Worm (Caenorhabditis elegans) whole organism, L1 larva: ENCODE results near the gene cyn-9.

Experiments used
- C04F5.9 ChIP-seq: sonication (generic microtip); optimal IDR thresholded peaks from 2 replicates; lab custom pipeline; 2016; ENCODE audit warnings: missing genetic modification characterization, missing compliant biosample characterization
- C16A3.4 ChIP-seq: fragments of 150-350 bp; optimal IDR thresholded peaks from 2 replicates; lab custom pipeline; 2014; ENCODE audit warnings: missing biosample characterization, missing genetic modification characterization
- C34B4.2 ChIP-seq: sonication (generic microtip); optimal IDR thresholded peaks from 2 replicates; lab custom pipeline; 2017; ENCODE audit warnings: mild to moderate bottlenecking, missing genetic modification characterization, missing compliant biosample characterization
- F16B12.6 ChIP-seq: fragments of 150-350 bp; optimal IDR thresholded peaks from 2 replicates; lab custom pipeline; 2014; ENCODE audit warnings: missing biosample characterization, missing genetic modification characterization
- Y116A8C.19 ChIP-seq: sonication (generic microtip); optimal IDR thresholded peaks from 2 replicates; lab custom pipeline; 2016; ENCODE audit warnings: missing compliant biosample characterization, missing genetic modification characterization, borderline replicate concordance
- aha-1 ChIP-seq: fragments of 150-350 bp; optimal IDR thresholded peaks from 2 replicates; lab custom pipeline; 2014; ENCODE audit warnings: missing biosample characterization, missing genetic modification characterization
- alr-1 ChIP-seq: fragments of 200-800 bp; sonication (Bioruptor generic); optimal IDR thresholded peaks from 2 replicates; lab custom pipeline; 2018; ENCODE audit warnings: borderline replicate concordance, mild to moderate bottlenecking, missing genetic modification characterization, missing compliant biosample characterization
- blmp-1 ChIP-seq: fragments of 150-350 bp; optimal IDR thresholded peaks from 2 replicates; lab custom pipeline; 2014; ENCODE audit warnings: missing biosample characterization, missing genetic modification characterization
- ceh-90 ChIP-seq: sonication (generic microtip); optimal IDR thresholded peaks from 2 replicates; lab custom pipeline; 2016; ENCODE audit warnings: missing genetic modification characterization, missing compliant biosample characterization
- ces-1 ChIP-seq: fragments of 150-350 bp; optimal IDR thresholded peaks from 2 replicates; lab custom pipeline; 2014; ENCODE audit warnings: missing biosample characterization, missing genetic modification reagents, missing genetic modification characterization
- dpl-1 ChIP-seq, 3 experiments: fragments of 150-350 bp in 2 of 3; sonication (generic microtip) in 1 of 3; optimal IDR thresholded peaks; 2 replicates each; lab custom pipeline; 2014 to 2017; ENCODE audit warnings: missing biosample characterization in 3 of 3, missing genetic modification characterization in 3 of 3, missing genetic modification reagents in 3 of 3
- dsc-1 ChIP-seq: sonication (generic microtip); optimal IDR thresholded peaks from 2 replicates; lab custom pipeline; 2016; ENCODE audit warnings: mild to moderate bottlenecking, missing genetic modification characterization, missing compliant biosample characterization
- efl-1 ChIP-seq, 4 experiments: fragments of 150-350 bp; optimal IDR thresholded peaks in 3 of 4; peaks in 1 of 4; 1 replicate in 1 of 4; 2 replicates in 3 of 4; lab custom pipeline; 2014; ENCODE audit warnings: missing biosample characterization in 2 of 4, missing genetic modification characterization in 2 of 4, missing genetic modification reagents in 2 of 4
- egl-13 ChIP-seq: sonication (generic microtip); optimal IDR thresholded peaks from 2 replicates; lab custom pipeline; 2016; ENCODE audit warnings: missing genotype, missing genetic modification reagents, missing genetic modification characterization, missing compliant biosample characterization
- egl-27 ChIP-seq, 2 experiments: fragments of 150-350 bp in 1 of 2; sonication (generic microtip); optimal IDR thresholded peaks; 3 replicates each; lab custom pipeline; 2017 to 2018; ENCODE audit warnings: missing biosample characterization in 2 of 2, missing genetic modification characterization in 2 of 2, missing genetic modification reagents in 2 of 2
- fos-1 ChIP-seq: fragments of 150-350 bp; optimal IDR thresholded peaks from 2 replicates; lab custom pipeline; 2014; ENCODE audit warnings: missing biosample characterization, missing genetic modification characterization
- hlh-17 ChIP-seq: fragments of 200-800 bp; sonication (Bioruptor generic); optimal IDR thresholded peaks from 2 replicates; lab custom pipeline; 2018; ENCODE audit warnings: missing genetic modification characterization, mild to moderate bottlenecking, missing compliant biosample characterization, moderate library complexity, borderline replicate concordance
- hlh-4 ChIP-seq: sonication (generic microtip); optimal IDR thresholded peaks from 2 replicates; lab custom pipeline; 2016; ENCODE audit warnings: mild to moderate bottlenecking, missing genetic modification characterization, missing compliant biosample characterization
- hpl-2 ChIP-seq: fragments of 150-350 bp; optimal IDR thresholded peaks from 2 replicates; lab custom pipeline; 2014; ENCODE audit warnings: missing biosample characterization, missing genetic modification reagents, missing genetic modification characterization
- jun-1 ChIP-seq: fragments of 150-350 bp; optimal IDR thresholded peaks from 2 replicates; lab custom pipeline; 2014; ENCODE audit warnings: missing biosample characterization, missing genetic modification reagents, missing genetic modification characterization
- lin-13 ChIP-seq: fragments of 150-350 bp; optimal IDR thresholded peaks from 2 replicates; lab custom pipeline; 2014; ENCODE audit warnings: missing biosample characterization, missing genetic modification reagents, missing genetic modification characterization
- lin-14 ChIP-seq: fragments of 200-800 bp; sonication (Bioruptor generic); optimal IDR thresholded peaks from 2 replicates; lab custom pipeline; 2018; ENCODE audit warnings: mild to moderate bottlenecking, missing genetic modification characterization, moderate library complexity, missing compliant biosample characterization
- lin-15B ChIP-seq: fragments of 150-350 bp; sonication (generic microtip); optimal IDR thresholded peaks from 3 replicates; lab custom pipeline; 2014; ENCODE audit warnings: missing biosample characterization, missing genetic modification characterization
- lin-35 ChIP-seq, 2 experiments: fragments of 150-350 bp; optimal IDR thresholded peaks; 2 replicates each; lab custom pipeline; 2014; ENCODE audit warnings: missing biosample characterization in 2 of 2, missing genetic modification characterization in 2 of 2, missing genetic modification reagents in 2 of 2
- lsy-2 ChIP-seq, 2 experiments: fragments of 150-350 bp; optimal IDR thresholded peaks; 2 replicates each; lab custom pipeline; 2014; ENCODE audit warnings: missing biosample characterization in 2 of 2, missing genetic modification characterization in 2 of 2
- mab-9 ChIP-seq: fragments of 200-800 bp; sonication (Bioruptor generic); IDR thresholded peaks from 2 replicates; pipeline ENCODE4 v1.3.6; 2022; ENCODE audit warnings: missing genetic modification reagents, missing genetic modification characterization, missing compliant biosample characterization
- mef-2 ChIP-seq: fragments of 150-350 bp; optimal IDR thresholded peaks from 2 replicates; lab custom pipeline; 2014; ENCODE audit warnings: missing biosample characterization, missing genetic modification characterization
- mep-1 ChIP-seq: fragments of 150-350 bp; optimal IDR thresholded peaks from 2 replicates; lab custom pipeline; 2014; ENCODE audit warnings: missing biosample characterization, missing genetic modification characterization
- nhr-11 ChIP-seq: fragments of 150-350 bp; optimal IDR thresholded peaks from 2 replicates; lab custom pipeline; 2014; ENCODE audit warnings: missing biosample characterization, missing genetic modification characterization
- nhr-19 ChIP-seq: fragments of 200-800 bp; sonication (Bioruptor generic); conservative IDR thresholded peaks from 2 replicates; pipeline ENCODE4 v1.3.6; 2022; ENCODE audit warnings: missing genetic modification characterization, missing compliant biosample characterization
- nhr-20 ChIP-seq: sonication (generic microtip); optimal IDR thresholded peaks from 2 replicates; lab custom pipeline; 2016; ENCODE audit warnings: mild to moderate bottlenecking, missing genetic modification characterization, missing compliant biosample characterization
- nhr-47 ChIP-seq: sonication (generic microtip); optimal IDR thresholded peaks from 2 replicates; lab custom pipeline; 2016; ENCODE audit warnings: mild to moderate bottlenecking, missing genetic modification characterization, moderate library complexity, missing compliant biosample characterization
- nhr-76 ChIP-seq: sonication (generic microtip); optimal IDR thresholded peaks from 2 replicates; lab custom pipeline; 2017; ENCODE audit warnings: missing biosample characterization, missing genetic modification characterization
- nhr-84 ChIP-seq: sonication (generic microtip); optimal IDR thresholded peaks from 2 replicates; lab custom pipeline; 2017; ENCODE audit warnings: missing biosample characterization, missing genetic modification characterization
- pag-3 ChIP-seq: sonication (generic microtip); optimal IDR thresholded peaks from 2 replicates; lab custom pipeline; 2017; ENCODE audit warnings: missing genetic modification characterization, mild to moderate bottlenecking, missing compliant biosample characterization, antibody characterized with exemption, borderline replicate concordance; ENCODE audit not compliant: insufficient read depth
- pax-3 ChIP-seq: fragments of 200-800 bp; sonication (Bioruptor generic); optimal IDR thresholded peaks from 2 replicates; lab custom pipeline; 2018; ENCODE audit warnings: mild to moderate bottlenecking, missing genetic modification characterization, moderate library complexity, missing compliant biosample characterization
- skn-1 ChIP-seq: fragments of 150-350 bp; optimal IDR thresholded peaks from 2 replicates; lab custom pipeline; 2014; ENCODE audit warnings: missing biosample characterization, missing genetic modification characterization
- sptf-1 ChIP-seq: fragments of 150-350 bp; optimal IDR thresholded peaks from 2 replicates; lab custom pipeline; 2014; ENCODE audit warnings: missing biosample characterization, missing genetic modification characterization
- swsn-7 ChIP-seq: sonication (generic microtip); optimal IDR thresholded peaks from 2 replicates; lab custom pipeline; 2016; ENCODE audit warnings: missing genetic modification characterization, missing compliant biosample characterization
- tlp-1 ChIP-seq: fragments of 150-350 bp; optimal IDR thresholded peaks from 2 replicates; lab custom pipeline; 2014; ENCODE audit warnings: missing biosample characterization, missing genetic modification characterization
- unc-62 ChIP-seq: fragments of 150-350 bp; optimal IDR thresholded peaks from 2 replicates; lab custom pipeline; 2014; ENCODE audit warnings: missing biosample characterization, missing genetic modification reagents, missing genetic modification characterization
- unc-98 ChIP-seq: fragments of 200-800 bp; sonication (Bioruptor generic); IDR thresholded peaks from 2 replicates; pipeline ENCODE4 v1.3.6; 2022; ENCODE audit warnings: missing genetic modification characterization, missing compliant biosample characterization
- vab-15 ChIP-seq: sonication (generic microtip); optimal IDR thresholded peaks from 2 replicates; lab custom pipeline; 2017; ENCODE audit warnings: missing genotype, mild to moderate bottlenecking, missing genetic modification characterization, missing compliant biosample characterization

cyn-9 gene

ce11 chrIII:3694572-3694971 lies 4.9 kb downstream of the cyn-9 start, which contains the start of gene npr-15:
Gene npr-15 (minus strand): TSS chrIII:3694672.
- TF ChIP-seq mef-2 (tag; lab: Kevin White, UChicago) = no peak
- TF ChIP-seq nhr-84 (tag; lab: Kevin White, UChicago) = no peak
- no peak for TF ChIP-seq vab-15 (tag; lab: Kevin White, UChicago)
- no peak for TF ChIP-seq C34B4.2
- no peak for TF ChIP-seq egl-27 (tag; optimal IDR thresholded peaks at IDR 0.05; lab: Kevin White, UChicago)
- TF ChIP-seq hlh-4 (tag; lab: Kevin White, UChicago) = no peak
- no peak for TF ChIP-seq swsn-7
- TF ChIP-seq nhr-76 (tag; lab: Kevin White, UChicago) = no peak
- TF ChIP-seq hpl-2 (GFP tag; lab: Kevin White, UChicago) = no peak

ce11 chrIII:3692516-3692915 lies 6.9 kb downstream of the cyn-9 start:
- TF ChIP-seq aha-1 (tag; lab: Kevin White, UChicago) (no peak), lin-14 (GFP tag; lab: Kevin White, UChicago) (peak; percentile 33), C34B4.2 (no peak), efl-1 (optimal IDR thresholded peaks at IDR 0.05; lab: Kevin White, UChicago) (no peak), efl-1 (GFP tag; optimal IDR thresholded peaks at IDR 0.05 in 1 of 2; lab: Kevin White, UChicago) (peak in 1 of 2 experiments; percentile 73)

- TF ChIP-seq mef-2 (tag; lab: Kevin White, UChicago) (no peak), pag-3 (no peak), nhr-84 (tag; lab: Kevin White, UChicago) (no peak), blmp-1 (tag; lab: Kevin White, UChicago) (no peak), Y116A8C.19 (tag; lab: Kevin White, UChicago) (no peak), C16A3.4 (no peak), lin-35 (GFP tag; optimal IDR thresholded peaks at IDR 0.05; lab: Kevin White, UChicago) (no peak), dpl-1 (GFP tag; optimal IDR thresholded peaks at IDR 0.05; lab: Kevin White, UChicago) (no peak), mab-9 (no peak), pax-3 (tag; lab: Kevin White, UChicago) (no peak), fos-1 (tag; lab: Kevin White, UChicago) (no peak), C04F5.9 (tag; lab: Kevin White, UChicago) (no peak), jun-1 (tag; lab: Kevin White, UChicago) (no peak)
These were observed 16.5 kb downstream of the cyn-9 start for ce11 chrIII:3682869-3683403.

- TF ChIP-seq swsn-7 (peak; percentile 4), tlp-1 (tag; lab: Kevin White, UChicago) (no peak), ceh-90 (tag; lab: Kevin White, UChicago) (no peak), lin-13 (GFP tag; lab: Kevin White, UChicago) (no peak), lin-15B (tag; lab: Kevin White, UChicago) (no peak), mep-1 (tag; lab: Kevin White, UChicago) (no peak), hlh-17 (GFP tag; lab: Kevin White, UChicago) (no peak), dpl-1 (GFP tag; optimal IDR thresholded peaks at IDR 0.05; lab: Kevin White, UChicago) (no peak), nhr-11 (tag; lab: Kevin White, UChicago) (no peak), nhr-20 (no peak), unc-62 (no peak), ces-1 (no peak), lin-14 (GFP tag; lab: Kevin White, UChicago) (peak; percentile 51), egl-13 (tag; lab: Kevin White, UChicago) (peak; percentile 31), unc-98 (no peak), nhr-19 (GFP tag; lab: Robert Waterston, UW) (no peak), pag-3 (no peak), sptf-1 (tag; lab: Kevin White, UChicago) (no peak), nhr-47 (tag; lab: Kevin White, UChicago) (peak; percentile 16), dsc-1 (peak; percentile 24), alr-1 (tag; lab: Kevin White, UChicago) (no peak), F16B12.6 (no peak), skn-1 (tag; lab: Kevin White, UChicago) (no peak), lsy-2 (tag; optimal IDR thresholded peaks at IDR 0.05; lab: Kevin White, UChicago) (no peak), blmp-1 (tag; lab: Kevin White, UChicago) (peak; percentile 93)
These were observed 18.0 kb downstream of the cyn-9 start for ce11 chrIII:3681351-3681938.
